Worm (Caenorhabditis elegans) whole organism, L2 larva: ENCODE data around the gene srz-60.

Experiments
- ama-1 ChIP-seq: fragments of 150-350 bp; optimal IDR thresholded peaks from 2 replicates; lab custom pipeline; 2018; ENCODE audit warnings: inconsistent platforms
- blmp-1 ChIP-seq: sonication (generic microtip); optimal IDR thresholded peaks from 2 replicates; lab custom pipeline; 2017; ENCODE audit warnings: missing genetic modification characterization, mild to moderate bottlenecking, missing compliant biosample characterization, antibody characterized with exemption, moderate library complexity; ENCODE audit not compliant: insufficient read depth
- elt-1 ChIP-seq: fragments of 150-350 bp; optimal IDR thresholded peaks from 2 replicates; lab custom pipeline; 2014; ENCODE audit warnings: missing biosample characterization, missing genetic modification characterization
- lin-13 ChIP-seq: fragments of 150-350 bp; optimal IDR thresholded peaks from 2 replicates; lab custom pipeline; 2014; ENCODE audit warnings: missing biosample characterization, missing genetic modification reagents, missing genetic modification characterization
- lin-39 ChIP-seq: fragments of 150-350 bp; optimal IDR thresholded peaks from 2 replicates; lab custom pipeline; 2014; ENCODE audit warnings: missing biosample characterization, missing genetic modification reagents, missing genetic modification characterization
- mdl-1 ChIP-seq, 2 experiments: fragments of 150-350 bp in 1 of 2; sonication (generic microtip) in 1 of 2; optimal IDR thresholded peaks; 2 replicates each; lab custom pipeline; 2017; ENCODE audit warnings: missing biosample characterization in 2 of 2, missing genetic modification characterization in 2 of 2
- nhr-12 ChIP-seq: fragments of 150-350 bp; optimal IDR thresholded peaks from 2 replicates; lab custom pipeline; 2014; ENCODE audit warnings: missing biosample characterization, missing genetic modification characterization
- nhr-21 ChIP-seq: fragments of 150-350 bp; optimal IDR thresholded peaks from 2 replicates; lab custom pipeline; 2014; ENCODE audit warnings: missing biosample characterization, missing genetic modification characterization
- skn-1 ChIP-seq: sonication (generic microtip); optimal IDR thresholded peaks from 2 replicates; lab custom pipeline; 2017; ENCODE audit warnings: missing biosample characterization, missing genetic modification characterization

DNA sequence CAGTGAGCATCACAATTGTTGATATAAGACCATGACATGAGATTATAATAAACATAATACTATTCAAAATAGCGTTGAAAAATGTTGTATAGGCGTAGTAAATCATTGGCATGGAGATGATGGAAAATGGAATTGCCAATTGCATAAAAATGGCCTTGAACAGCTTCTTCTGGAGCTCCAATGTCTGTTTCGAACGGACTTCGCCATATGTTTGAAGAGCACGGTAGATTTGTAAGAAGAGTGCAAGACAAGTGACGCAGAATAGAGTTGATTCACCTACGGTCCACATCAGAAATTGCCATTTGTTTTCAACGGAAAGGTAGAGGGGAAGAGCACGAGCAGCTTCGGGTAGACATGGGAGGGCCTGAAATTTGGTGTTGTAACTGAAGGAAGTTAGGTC is 18.6 kb downstream of the srz-60 start:
- TF ChIP-seq lin-39 (tag; lab: Kevin White, UChicago) (no peak), lin-13 (no peak), skn-1 (no peak), nhr-12 (no peak), ama-1 (lab: Kevin White, UChicago) (no peak), blmp-1 (tag; lab: Kevin White, UChicago) (no peak), nhr-21 (tag; lab: Kevin White, UChicago) (no peak), mdl-1 (tag; optimal IDR thresholded peaks at IDR 0.05; lab: Kevin White, UChicago) (no peak), elt-1 (no peak)
